Fruit fly (Drosophila melanogaster) whole organism, pupa: ENCODE results near the gene Nt5a.

Source experiments
- CG17806 ChIP-seq: fragments of 200-800 bp; sonication (Bioruptor generic); optimal IDR thresholded peaks from 2 replicates; lab custom pipeline; 2018; ENCODE audit warnings: missing biosample characterization, mild to moderate bottlenecking, missing genetic modification characterization, moderate library complexity
- CG9948 ChIP-seq: fragments of 200-800 bp; sonication (Bioruptor generic); optimal IDR thresholded peaks from 2 replicates; lab custom pipeline; 2018; ENCODE audit warnings: missing biosample characterization, mild to moderate bottlenecking, missing genetic modification characterization, moderate library complexity

DNA sequence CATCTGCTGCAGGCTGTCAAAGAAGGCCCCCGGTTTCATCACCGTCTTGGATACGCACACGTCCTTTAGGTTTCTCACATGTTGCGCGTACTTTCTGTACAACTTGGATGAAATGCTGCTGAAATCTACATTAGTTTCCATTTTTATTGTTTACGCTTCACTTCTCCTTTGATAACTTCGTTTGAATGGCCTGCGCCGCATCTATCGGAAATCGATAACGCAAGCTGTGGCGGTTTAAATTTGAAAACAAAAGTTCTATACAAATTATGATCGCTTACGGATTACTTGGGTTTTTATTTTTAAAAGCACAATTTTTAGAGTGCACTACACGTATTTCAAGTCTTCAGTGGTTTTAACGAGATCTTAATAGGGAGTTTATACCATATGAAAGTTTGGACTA, 25.8 kb upstream of the Nt5a start, which contains the start of gene msd5:
- TF ChIP-seq CG9948 (tag; lab: Kevin White, UChicago) (no peak), CG17806 (no peak)
